Worm (Caenorhabditis elegans): ENCODE measurements around the gene T13C2.3.

DNA sequence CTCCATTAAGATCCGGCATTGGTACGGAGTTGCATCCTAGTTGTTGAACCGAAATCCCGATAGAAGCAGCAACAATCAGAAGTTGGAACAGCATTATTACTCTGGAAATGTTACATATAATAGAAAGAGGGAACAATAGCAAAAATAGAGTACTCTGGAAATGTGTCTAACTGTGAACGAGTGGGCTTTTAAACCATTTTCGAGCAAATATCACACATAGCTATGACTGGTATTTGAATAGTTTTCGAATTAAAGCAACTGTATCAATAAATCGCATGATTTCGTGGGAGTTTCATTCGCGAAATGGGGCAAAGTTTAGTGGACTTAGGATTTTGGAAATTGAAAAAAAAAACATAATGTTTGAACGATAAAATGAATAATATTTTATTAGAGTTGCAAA is 39.6 kb upstream of the T13C2.3 start, which contains the start of gene F41G3.10:
- TF ChIP-seq unc-62 (GFP tag; optimal IDR thresholded peaks at IDR 0.05): no peak
- no peak for TF ChIP-seq snpc-4 (tag; optimal IDR thresholded peaks at IDR 0.05)
- no peak for TF ChIP-seq R02D3.7 (tag; optimal IDR thresholded peaks at IDR 0.05)
- no peak for TF ChIP-seq dmd-4 (tag; optimal IDR thresholded peaks at IDR 0.05)
- TF ChIP-seq elt-1 (tag; optimal IDR thresholded peaks at IDR 0.05): no peak
- TF ChIP-seq nhr-12 (tag; optimal IDR thresholded peaks at IDR 0.05): no peak
- no peak for TF ChIP-seq ceh-82 (tag; optimal IDR thresholded peaks at IDR 0.05)
- no peak for TF ChIP-seq unc-39 (tag; optimal IDR thresholded peaks at IDR 0.05)
- no peak for TF ChIP-seq ztf-11 (tag; optimal IDR thresholded peaks at IDR 0.05)
- TF ChIP-seq nhr-11 (tag; optimal IDR thresholded peaks at IDR 0.05): no peak
- no peak for TF ChIP-seq lin-39 (tag; optimal IDR thresholded peaks at IDR 0.05)
- TF ChIP-seq alr-1 (tag; optimal IDR thresholded peaks at IDR 0.05): no peak
- TF ChIP-seq ama-1 (optimal IDR thresholded peaks at IDR 0.05): no peak
- TF ChIP-seq nhr-6 (tag; optimal IDR thresholded peaks at IDR 0.05): no peak

All from whole organism, L2 larva.